Worm (Caenorhabditis elegans) whole organism, late embryonic: ENCODE measurements around the gene ceh-14.

Experiments
- F13H6.1 ChIP-seq: sonication (generic microtip); optimal IDR thresholded peaks from 2 replicates; lab custom pipeline; 2016; ENCODE audit warnings: missing genetic modification characterization, missing compliant biosample characterization
- K09A11.1 ChIP-seq: sonication (generic microtip); optimal IDR thresholded peaks from 2 replicates; lab custom pipeline; 2017; ENCODE audit warnings: antibody characterized with exemption, mild to moderate bottlenecking, missing genetic modification characterization, missing compliant biosample characterization; ENCODE audit not compliant: insufficient read depth
- T23F11.4 ChIP-seq: fragments of 200-800 bp; sonication (Bioruptor generic); optimal IDR thresholded peaks from 2 replicates; lab custom pipeline; 2018; ENCODE audit warnings: mild to moderate bottlenecking, missing genetic modification characterization, missing compliant biosample characterization
- ceh-19 ChIP-seq: fragments of 200-800 bp; sonication (Bioruptor generic); optimal IDR thresholded peaks from 2 replicates; lab custom pipeline; 2018; ENCODE audit warnings: mild to moderate bottlenecking, missing genetic modification characterization, missing compliant biosample characterization
- ceh-22 ChIP-seq: sonication (generic microtip); optimal IDR thresholded peaks from 2 replicates; lab custom pipeline; 2017; ENCODE audit warnings: missing biosample characterization, missing genetic modification characterization
- ceh-24 ChIP-seq: sonication (generic microtip); optimal IDR thresholded peaks from 2 replicates; lab custom pipeline; 2016; ENCODE audit warnings: mild to moderate bottlenecking, missing genetic modification characterization, missing compliant biosample characterization
- ceh-31 ChIP-seq: sonication (generic microtip); optimal IDR thresholded peaks from 2 replicates; lab custom pipeline; 2016; ENCODE audit warnings: missing genetic modification characterization, missing compliant biosample characterization
- ceh-48 ChIP-seq: sonication (generic microtip); optimal IDR thresholded peaks from 2 replicates; lab custom pipeline; 2016; ENCODE audit warnings: missing genetic modification characterization, inconsistent platforms, missing compliant biosample characterization
- ceh-9 ChIP-seq: sonication (generic microtip); optimal IDR thresholded peaks from 2 replicates; lab custom pipeline; 2016; ENCODE audit warnings: mild to moderate bottlenecking, missing genetic modification characterization, inconsistent platforms, missing compliant biosample characterization
- elt-4 ChIP-seq: sonication (generic microtip); optimal IDR thresholded peaks from 2 replicates; lab custom pipeline; 2016; ENCODE audit warnings: missing genetic modification characterization, missing compliant biosample characterization
- ets-4 ChIP-seq: sonication (generic microtip); optimal IDR thresholded peaks from 2 replicates; lab custom pipeline; 2016; ENCODE audit warnings: missing genetic modification characterization, missing compliant biosample characterization
- eyg-1 ChIP-seq: sonication (generic microtip); optimal IDR thresholded peaks from 2 replicates; lab custom pipeline; 2016; ENCODE audit warnings: missing genotype, missing genetic modification characterization, missing compliant biosample characterization
- fkh-6 ChIP-seq: sonication (generic microtip); optimal IDR thresholded peaks from 2 replicates; lab custom pipeline; 2016; ENCODE audit warnings: missing genetic modification characterization, missing compliant biosample characterization
- hlh-30 ChIP-seq: sonication (generic microtip); optimal IDR thresholded peaks from 2 replicates; lab custom pipeline; 2017; ENCODE audit warnings: antibody characterized with exemption, missing genetic modification characterization, missing compliant biosample characterization; ENCODE audit not compliant: insufficient read depth
- mec-3 ChIP-seq: sonication (generic microtip); optimal IDR thresholded peaks from 2 replicates; lab custom pipeline; 2016; ENCODE audit warnings: borderline replicate concordance, missing genetic modification characterization, missing compliant biosample characterization
- nhr-232 ChIP-seq: sonication (generic microtip); optimal IDR thresholded peaks from 2 replicates; lab custom pipeline; 2016; ENCODE audit warnings: missing genetic modification characterization, missing compliant biosample characterization
- odd-2 ChIP-seq: sonication (generic microtip); optimal IDR thresholded peaks from 2 replicates; lab custom pipeline; 2017; ENCODE audit warnings: antibody characterized with exemption, mild to moderate bottlenecking, missing genetic modification characterization, missing compliant biosample characterization
- pat-9 ChIP-seq: fragments of 200-800 bp; sonication (Bioruptor generic); optimal IDR thresholded peaks from 2 replicates; lab custom pipeline; 2018; ENCODE audit warnings: mild to moderate bottlenecking, missing genetic modification characterization, moderate library complexity, missing compliant biosample characterization
- pax-1 ChIP-seq: fragments of 150-350 bp; optimal IDR thresholded peaks from 2 replicates; lab custom pipeline; 2014; ENCODE audit warnings: missing biosample characterization, missing genetic modification characterization
- pha-2 ChIP-seq: sonication (generic microtip); optimal IDR thresholded peaks from 2 replicates; lab custom pipeline; 2017; ENCODE audit warnings: mild to moderate bottlenecking, missing genetic modification characterization, missing compliant biosample characterization
- pha-4 ChIP-seq: fragments of 150-350 bp; optimal IDR thresholded peaks from 2 replicates; lab custom pipeline; 2018; ENCODE audit warnings: missing biosample characterization, missing genetic modification reagents, missing genetic modification characterization
- pros-1 ChIP-seq: fragments of 150-350 bp; optimal IDR thresholded peaks from 2 replicates; lab custom pipeline; 2014; ENCODE audit warnings: missing biosample characterization, missing genetic modification reagents, missing genetic modification characterization
- ref-2 ChIP-seq: sonication (generic microtip); optimal IDR thresholded peaks from 2 replicates; lab custom pipeline; 2016; ENCODE audit warnings: missing genetic modification characterization, missing compliant biosample characterization
- rnt-1 ChIP-seq: sonication (generic microtip); optimal IDR thresholded peaks from 2 replicates; lab custom pipeline; 2016; ENCODE audit warnings: missing genetic modification characterization, missing compliant biosample characterization
- sdc-2 ChIP-seq: sonication (generic microtip); optimal IDR thresholded peaks from 2 replicates; lab custom pipeline; 2016; ENCODE audit warnings: missing genotype, missing genetic modification characterization, missing compliant biosample characterization
- syd-9 ChIP-seq: sonication (generic microtip); optimal IDR thresholded peaks from 2 replicates; lab custom pipeline; 2016; ENCODE audit warnings: mild to moderate bottlenecking, missing genetic modification characterization, moderate library complexity, missing compliant biosample characterization
- tbx-2 ChIP-seq: sonication (generic microtip); optimal IDR thresholded peaks from 2 replicates; lab custom pipeline; 2016; ENCODE audit warnings: missing genetic modification characterization, missing compliant biosample characterization
- tbx-7 ChIP-seq: sonication (generic microtip); optimal IDR thresholded peaks from 2 replicates; lab custom pipeline; 2016; ENCODE audit warnings: missing genotype, missing genetic modification characterization, missing compliant biosample characterization
- unc-42 ChIP-seq: sonication (generic microtip); optimal IDR thresholded peaks from 2 replicates; lab custom pipeline; 2016; ENCODE audit warnings: missing genotype, missing genetic modification characterization, missing compliant biosample characterization
- unc-55 ChIP-seq: sonication (generic microtip); optimal IDR thresholded peaks from 2 replicates; lab custom pipeline; 2017; ENCODE audit warnings: missing biosample characterization, missing genetic modification reagents, missing genetic modification characterization

The ceh-14 gene

ce11 chrX:7480756-7481155 is 51.8 kb downstream of the ceh-14 start, which contains the start of gene F48E3.9:
F48E3.9 (plus strand) TSS chrX:7481056.
- TF ChIP-seq ref-2 (no peak), syd-9 (tag; lab: Kevin White, UChicago) (no peak), fkh-6 (tag; lab: Kevin White, UChicago) (no peak), ets-4 (no peak), tbx-7 (tag; lab: Kevin White, UChicago) (no peak), ceh-22 (tag; lab: Kevin White, UChicago) (no peak), pax-1 (no peak), pha-4 (tag; lab: Kevin White, UChicago) (no peak), nhr-232 (tag; lab: Kevin White, UChicago) (no peak), pros-1 (tag; lab: Kevin White, UChicago) (no peak), eyg-1 (tag; lab: Kevin White, UChicago) (no peak), K09A11.1 (tag; lab: Kevin White, UChicago) (no peak), unc-55 (GFP tag; lab: Kevin White, UChicago) (no peak), mec-3 (tag; lab: Kevin White, UChicago) (no peak), ceh-48 (no peak)

ce11 chrX:7478948-7479347 is 53.6 kb downstream of the ceh-14 start, which contains the start of gene mek-1:
mek-1 (plus strand) TSS chrX:7479248.
- TF ChIP-seq elt-4 (tag; lab: Kevin White, UChicago): no peak
- TF ChIP-seq pha-2: no peak
- TF ChIP-seq T23F11.4 (GFP tag; lab: Kevin White, UChicago): no peak
- TF ChIP-seq, all 69 proteins: peak for 0

DNA sequence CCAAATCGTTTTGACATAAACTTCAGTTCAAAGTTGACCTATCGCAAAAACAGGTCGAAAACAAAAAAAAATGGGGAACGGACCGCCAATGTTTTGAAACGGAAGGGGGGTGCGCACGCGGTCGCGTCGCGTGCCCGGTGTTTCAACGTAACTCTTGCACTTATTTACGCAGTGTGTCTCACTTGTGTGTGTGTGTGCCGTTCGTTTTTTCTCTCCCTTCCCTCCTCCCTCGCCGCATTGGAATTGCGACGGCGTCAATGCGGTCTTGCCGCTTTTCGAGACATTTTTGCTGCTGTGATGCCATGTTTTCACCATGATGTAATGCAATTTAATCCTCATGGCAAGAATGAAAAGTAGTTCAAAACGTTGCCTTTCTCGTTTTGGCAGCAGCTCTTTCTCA is 54.1 kb downstream of the ceh-14 start:
- TF ChIP-seq pros-1 (tag; lab: Kevin White, UChicago) (no peak), F13H6.1 (tag; lab: Kevin White, UChicago) (no peak), odd-2 (tag; lab: Kevin White, UChicago) (no peak), tbx-2 (tag; lab: Kevin White, UChicago) (peak; percentile 57), K09A11.1 (tag; lab: Kevin White, UChicago) (peak; percentile 36), ceh-19 (peak; percentile 46), pat-9 (peak; percentile 8), ceh-9 (no peak), rnt-1 (tag; lab: Kevin White, UChicago) (peak; percentile 38), ceh-24 (tag; lab: Kevin White, UChicago) (no peak), ceh-22 (tag; lab: Kevin White, UChicago) (no peak), sdc-2 (tag; lab: Kevin White, UChicago) (peak; percentile 51), hlh-30 (peak; percentile 49), unc-42 (peak; percentile 55), ceh-31 (tag; lab: Kevin White, UChicago) (peak; percentile 51)
